Fruit fly (Drosophila melanogaster) whole organism, pupa: ENCODE data around the gene CG10907.

ENCODE experiments used
- CG10348 ChIP-seq: fragments of 200-800 bp; sonication (Bioruptor generic); IDR thresholded peaks from 2 replicates; pipeline ENCODE4 v1.3.6; 2022; ENCODE audit warnings: missing biosample characterization, missing genetic modification characterization
- CG12605 ChIP-seq: fragments of 200-800 bp; sonication (Bioruptor generic); IDR thresholded peaks from 2 replicates; pipeline ENCODE4 v1.3.6; 2022; ENCODE audit warnings: missing biosample characterization, missing genetic modification characterization
- CG13204 ChIP-seq: fragments of 200-800 bp; sonication (Bioruptor generic); optimal IDR thresholded peaks from 2 replicates; lab custom pipeline; 2018; ENCODE audit warnings: missing biosample characterization, mild to moderate bottlenecking, missing genetic modification characterization, moderate library complexity
- CG14655 ChIP-seq: fragments of 200-800 bp; sonication (Bioruptor generic); optimal IDR thresholded peaks from 3 replicates; lab custom pipeline; 2017; ENCODE audit warnings: mild to moderate bottlenecking, missing biosample characterization, missing genetic modification reagents, missing genetic modification characterization
- CG15710 ChIP-seq: fragments of 200-800 bp; sonication (Bioruptor generic); optimal IDR thresholded peaks from 2 replicates; lab custom pipeline; 2018; ENCODE audit warnings: missing biosample characterization, mild to moderate bottlenecking, missing genetic modification characterization, moderate library complexity
- CG17806 ChIP-seq: fragments of 200-800 bp; sonication (Bioruptor generic); optimal IDR thresholded peaks from 2 replicates; lab custom pipeline; 2018; ENCODE audit warnings: missing biosample characterization, mild to moderate bottlenecking, missing genetic modification characterization, moderate library complexity
- CG32121 ChIP-seq: fragments of 200-800 bp; sonication (Bioruptor generic); IDR thresholded peaks from 2 replicates; pipeline ENCODE4 v1.3.6; 2022; ENCODE audit warnings: missing biosample characterization, missing genetic modification characterization
- CG34367 ChIP-seq: fragments of 200-800 bp; sonication (Bioruptor generic); optimal IDR thresholded peaks from 2 replicates; lab custom pipeline; 2018; ENCODE audit warnings: missing biosample characterization, mild to moderate bottlenecking, missing genetic modification characterization
- CG4496 ChIP-seq: fragments of 200-800 bp; sonication (Bioruptor generic); IDR thresholded peaks from 3 replicates; pipeline ENCODE4 v1.3.6; 2022; ENCODE audit warnings: missing biosample characterization, missing genetic modification characterization
- CG8159 ChIP-seq: fragments of 200-800 bp; sonication (Bioruptor generic); optimal IDR thresholded peaks from 3 replicates; lab custom pipeline; 2018; ENCODE audit warnings: missing biosample characterization, mild to moderate bottlenecking, missing genetic modification characterization, moderate library complexity
- CG8301 ChIP-seq: fragments of 200-800 bp; sonication (Bioruptor generic); optimal IDR thresholded peaks from 2 replicates; lab custom pipeline; 2018; ENCODE audit warnings: missing biosample characterization, mild to moderate bottlenecking, missing genetic modification characterization
- CG9948 ChIP-seq: fragments of 200-800 bp; sonication (Bioruptor generic); optimal IDR thresholded peaks from 2 replicates; lab custom pipeline; 2018; ENCODE audit warnings: missing biosample characterization, mild to moderate bottlenecking, missing genetic modification characterization, moderate library complexity
- D1 ChIP-seq: fragments of 200-800 bp; sonication (Bioruptor generic); optimal IDR thresholded peaks from 2 replicates; lab custom pipeline; 2018; ENCODE audit warnings: missing biosample characterization, mild to moderate bottlenecking, missing genetic modification characterization, moderate library complexity
- EcR ChIP-seq: fragments of 200-800 bp; sonication (Bioruptor generic); optimal IDR thresholded peaks from 3 replicates; lab custom pipeline; 2019; ENCODE audit warnings: missing biosample characterization, missing genetic modification characterization, mild to moderate bottlenecking, moderate library complexity, missing genetic modification reagents
- Ets98B ChIP-seq: fragments of 200-800 bp; sonication (Bioruptor generic); IDR thresholded peaks from 2 replicates; pipeline ENCODE4 v1.3.6; 2022; ENCODE audit warnings: missing biosample characterization, missing genetic modification characterization
- Pif1A ChIP-seq: fragments of 200-800 bp; sonication (Bioruptor generic); optimal IDR thresholded peaks from 3 replicates; lab custom pipeline; 2016; ENCODE audit warnings: missing biosample characterization, missing genetic modification characterization
- Pif1B ChIP-seq: fragments of 200-800 bp; sonication (Bioruptor generic); optimal IDR thresholded peaks from 3 replicates; lab custom pipeline; 2016; ENCODE audit warnings: missing biosample characterization, missing genetic modification characterization
- Snoo ChIP-seq: fragments of 200-800 bp; sonication (Bioruptor generic); optimal IDR thresholded peaks from 3 replicates; lab custom pipeline; 2017; ENCODE audit warnings: missing biosample characterization, mild to moderate bottlenecking, missing genetic modification characterization, inconsistent platforms
- fd96Ca ChIP-seq: fragments of 200-800 bp; sonication (Bioruptor generic); IDR thresholded peaks from 3 replicates; pipeline ENCODE4 v1.3.6; 2022; ENCODE audit warnings: missing biosample characterization, missing genetic modification characterization
- gl ChIP-seq: fragments of 200-800 bp; sonication (Bioruptor generic); optimal IDR thresholded peaks from 2 replicates; lab custom pipeline; 2018; ENCODE audit warnings: missing biosample characterization, mild to moderate bottlenecking, missing genetic modification characterization
- rn ChIP-seq: fragments of 200-800 bp; sonication (Bioruptor generic); IDR thresholded peaks from 2 replicates; pipeline ENCODE4 v1.3.6; 2022; ENCODE audit warnings: missing biosample characterization, missing genetic modification characterization

CG10907 gene

dm6 chr3L:11788195-11788594, 5.1 kb upstream of the CG10907 start:
- no peak for TF ChIP-seq fd96Ca (GFP tag; lab: Robert Waterston, UW)
- no peak for TF ChIP-seq CG8301
- TF ChIP-seq Snoo (tag; lab: Kevin White, UChicago): no peak
- no peak for TF ChIP-seq CG10348 (GFP tag; lab: Robert Waterston, UW)
- no peak for TF ChIP-seq CG4496 (GFP tag; lab: Robert Waterston, UW)
- no peak for TF ChIP-seq gl (tag; lab: Kevin White, UChicago)
- no peak for TF ChIP-seq CG13204 (GFP tag; lab: Kevin White, UChicago)
- TF ChIP-seq D1: no peak
- no peak for TF ChIP-seq EcR (GFP tag; lab: Kevin White, UChicago)
- TF ChIP-seq CG32121 (GFP tag; lab: Robert Waterston, UW): no peak
- TF ChIP-seq CG17806 (tag; lab: Kevin White, UChicago): no peak
- TF ChIP-seq CG15710: no peak
- no peak for TF ChIP-seq CG9948 (tag; lab: Kevin White, UChicago)
- no peak for TF ChIP-seq CG34367 (tag; lab: Kevin White, UChicago)
- TF ChIP-seq CG14655 (GFP tag; lab: Kevin White, UChicago): no peak
- TF ChIP-seq rn (GFP tag; lab: Robert Waterston, UW): no peak
- no peak for TF ChIP-seq CG8159 (tag; lab: Kevin White, UChicago)
- TF ChIP-seq, all 21 proteins: peak for 0

- TF ChIP-seq Ets98B (GFP tag; lab: Robert Waterston, UW) (0 out of 2 replicates have a peak, but pooled peaks have one; percentile 4), CG9948 (tag; lab: Kevin White, UChicago) (no peak)
- TF ChIP-seq, all 21 proteins: peak for 1
Observed at dm6 chr3L:11788936-11789352, 4.4 kb upstream of the CG10907 start.

- TF ChIP-seq rn (GFP tag; lab: Robert Waterston, UW) (no peak), fd96Ca (GFP tag; lab: Robert Waterston, UW) (no peak), CG32121 (GFP tag; lab: Robert Waterston, UW) (no peak), CG17806 (tag; lab: Kevin White, UChicago) (peak; percentile 19), gl (tag; lab: Kevin White, UChicago) (no peak)
Observed at dm6 chr3L:11789773-11790172, 3.5 kb upstream of the CG10907 start, which contains the start of gene Pi3K68D. TSS of gene Pi3K68D (minus strand) at chr3L:11790013.

- no peak for TF ChIP-seq D1
- no peak for TF ChIP-seq CG8159 (tag; lab: Kevin White, UChicago)
- no peak for TF ChIP-seq CG15710
- TF ChIP-seq Pif1B (GFP tag; lab: Kevin White, UChicago): no peak
- TF ChIP-seq CG10348 (GFP tag; lab: Robert Waterston, UW): no peak
- TF ChIP-seq Snoo (tag; lab: Kevin White, UChicago): no peak
- no peak for TF ChIP-seq rn (GFP tag; lab: Robert Waterston, UW)
- no peak for TF ChIP-seq CG12605 (GFP tag; lab: Robert Waterston, UW)
- TF ChIP-seq EcR (GFP tag; lab: Kevin White, UChicago): no peak
- TF ChIP-seq gl (tag; lab: Kevin White, UChicago): no peak
- no peak for TF ChIP-seq Pif1A
- TF ChIP-seq CG13204 (GFP tag; lab: Kevin White, UChicago): no peak
- TF ChIP-seq CG14655 (GFP tag; lab: Kevin White, UChicago): no peak
Observed at dm6 chr3L:11795440-11795983, 2.2 kb downstream of the CG10907 start, which contains the start of gene Klp68D. TSS of gene Klp68D (plus strand) at chr3L:11795614.

dm6 chr3L:11800761-11801160, 7.4 kb downstream of the CG10907 start, which contains the start of gene Gcat:
TSS of gene Gcat (minus strand) at chr3L:11800861.
- no peak for TF ChIP-seq Snoo (tag; lab: Kevin White, UChicago)
- no peak for TF ChIP-seq D1
- no peak for TF ChIP-seq CG10348 (GFP tag; lab: Robert Waterston, UW)
- TF ChIP-seq CG8159 (tag; lab: Kevin White, UChicago): no peak
- TF ChIP-seq Pif1A: no peak
- no peak for TF ChIP-seq CG4496 (GFP tag; lab: Robert Waterston, UW)
- no peak for TF ChIP-seq Pif1B (GFP tag; lab: Kevin White, UChicago)
- no peak for TF ChIP-seq CG34367 (tag; lab: Kevin White, UChicago)
- TF ChIP-seq CG15710: no peak
- TF ChIP-seq Ets98B (GFP tag; lab: Robert Waterston, UW): no peak
- TF ChIP-seq CG9948 (tag; lab: Kevin White, UChicago): no peak
- no peak for TF ChIP-seq CG13204 (GFP tag; lab: Kevin White, UChicago)
- TF ChIP-seq fd96Ca (GFP tag; lab: Robert Waterston, UW): no peak
- TF ChIP-seq, all 21 proteins: peak for 0

dm6 chr3L:11801622-11802021, 8.3 kb downstream of the CG10907 start:
- TF ChIP-seq CG34367 (tag; lab: Kevin White, UChicago) (no peak), D1 (no peak), gl (tag; lab: Kevin White, UChicago) (no peak), CG14655 (GFP tag; lab: Kevin White, UChicago) (no peak), CG13204 (GFP tag; lab: Kevin White, UChicago) (no peak)

dm6 chr3L:11814655-11815054, 21.3 kb downstream of the CG10907 start, which contains the start of gene Cubn2:
TSS of gene Cubn2 (minus strand) at chr3L:11814755.
- no peak for TF ChIP-seq CG8301
- TF ChIP-seq CG9948 (tag; lab: Kevin White, UChicago): no peak
- no peak for TF ChIP-seq Ets98B (GFP tag; lab: Robert Waterston, UW)
- TF ChIP-seq rn (GFP tag; lab: Robert Waterston, UW): no peak
- TF ChIP-seq CG32121 (GFP tag; lab: Robert Waterston, UW): no peak
- no peak for TF ChIP-seq Pif1A
- no peak for TF ChIP-seq CG4496 (GFP tag; lab: Robert Waterston, UW)
- TF ChIP-seq CG14655 (GFP tag; lab: Kevin White, UChicago): no peak
- TF ChIP-seq CG10348 (GFP tag; lab: Robert Waterston, UW): no peak
- no peak for TF ChIP-seq EcR (GFP tag; lab: Kevin White, UChicago)
- TF ChIP-seq CG15710: no peak
- no peak for TF ChIP-seq Snoo (tag; lab: Kevin White, UChicago)
- TF ChIP-seq CG8159 (tag; lab: Kevin White, UChicago): no peak
- TF ChIP-seq CG12605 (GFP tag; lab: Robert Waterston, UW): no peak
- TF ChIP-seq CG13204 (GFP tag; lab: Kevin White, UChicago): no peak
- TF ChIP-seq CG34367 (tag; lab: Kevin White, UChicago): no peak
- no peak for TF ChIP-seq fd96Ca (GFP tag; lab: Robert Waterston, UW)
- TF ChIP-seq CG17806 (tag; lab: Kevin White, UChicago): no peak
- TF ChIP-seq gl (tag; lab: Kevin White, UChicago): no peak
- no peak for TF ChIP-seq Pif1B (GFP tag; lab: Kevin White, UChicago)
